Fruit fly (Drosophila melanogaster) whole organism, embryonic: ENCODE measurements around the gene Dic2.

Experiments used
- Adf1 ChIP-seq: fragments of 200-800 bp; sonication (Bioruptor generic); IDR thresholded peaks from 2 replicates; pipeline ENCODE4 v1.3.6; 2022; ENCODE audit warnings: missing biosample characterization, missing genetic modification characterization
- CG10147 ChIP-seq: fragments of 200-800 bp; sonication (Bioruptor generic); optimal IDR thresholded peaks from 2 replicates; lab custom pipeline; 2019; ENCODE audit warnings: missing biosample characterization, mild to moderate bottlenecking, missing genetic modification characterization, moderate library complexity
- CG1024 ChIP-seq: fragments of 200-800 bp; sonication (Bioruptor generic); IDR thresholded peaks from 2 replicates; pipeline ENCODE4 v1.3.6; 2022; ENCODE audit warnings: missing biosample characterization, missing genetic modification characterization
- CG10565 ChIP-seq: fragments of 200-800 bp; sonication (Bioruptor generic); optimal IDR thresholded peaks from 3 replicates; lab custom pipeline; 2016; ENCODE audit warnings: missing biosample characterization, mild to moderate bottlenecking, missing genetic modification characterization
- CG1233 ChIP-seq: fragments of 200-800 bp; sonication (Bioruptor generic); optimal IDR thresholded peaks from 4 replicates; lab custom pipeline; 2018; ENCODE audit warnings: missing biosample characterization, mild to moderate bottlenecking, missing genetic modification characterization
- CG13123 ChIP-seq: fragments of 200-800 bp; sonication (Bioruptor generic); optimal IDR thresholded peaks from 2 replicates; lab custom pipeline; 2016; ENCODE audit warnings: missing biosample characterization, missing genetic modification characterization
- CG13296 ChIP-seq: fragments of 200-800 bp; sonication (Bioruptor generic); optimal IDR thresholded peaks from 3 replicates; lab custom pipeline; 2018; ENCODE audit warnings: missing biosample characterization, mild to moderate bottlenecking, missing genetic modification characterization
- CG15514 ChIP-seq: fragments of 200-800 bp; sonication (Bioruptor generic); optimal IDR thresholded peaks from 3 replicates; lab custom pipeline; 2017; ENCODE audit warnings: missing biosample characterization, missing genetic modification characterization, mild to moderate bottlenecking, moderate library complexity, missing genetic modification reagents
- CG1647 ChIP-seq: fragments of 200-800 bp; sonication (Bioruptor generic); optimal IDR thresholded peaks from 3 replicates; lab custom pipeline; 2016; ENCODE audit warnings: missing biosample characterization, missing genetic modification characterization
- CG17385 ChIP-seq: fragments of 200-800 bp; sonication (Bioruptor generic); optimal IDR thresholded peaks from 3 replicates; lab custom pipeline; 2018; ENCODE audit warnings: missing biosample characterization, mild to moderate bottlenecking, missing genetic modification characterization
- CG2678 ChIP-seq: fragments of 200-800 bp; sonication (Bioruptor generic); optimal IDR thresholded peaks from 3 replicates; lab custom pipeline; 2019; ENCODE audit warnings: missing biosample characterization, mild to moderate bottlenecking, missing genetic modification characterization, moderate library complexity
- CG30020 ChIP-seq: fragments of 200-800 bp; optimal IDR thresholded peaks from 2 replicates; lab custom pipeline; 2019; ENCODE audit warnings: missing biosample characterization, mild to moderate bottlenecking, missing genetic modification characterization, moderate library complexity
- CG3407 ChIP-seq: fragments of 200-800 bp; sonication (Bioruptor generic); optimal IDR thresholded peaks from 2 replicates; lab custom pipeline; 2018; ENCODE audit warnings: missing biosample characterization, mild to moderate bottlenecking, missing genetic modification characterization
- CG34422 ChIP-seq: fragments of 200-800 bp; sonication (Bioruptor generic); IDR thresholded peaks from 3 replicates; pipeline ENCODE4 v1.3.6; 2022; ENCODE audit warnings: missing biosample characterization, missing genetic modification characterization
- CG4707 ChIP-seq: fragments of 200-800 bp; sonication (Bioruptor generic); optimal IDR thresholded peaks from 2 replicates; lab custom pipeline; 2018; ENCODE audit warnings: missing biosample characterization, mild to moderate bottlenecking, missing genetic modification characterization, moderate library complexity
- CG6854 ChIP-seq: fragments of 200-800 bp; sonication (Bioruptor generic); optimal IDR thresholded peaks from 3 replicates; lab custom pipeline; 2017; ENCODE audit warnings: missing biosample characterization, mild to moderate bottlenecking, missing genetic modification characterization
- CG7357 ChIP-seq: fragments of 200-800 bp; sonication (Bioruptor generic); IDR thresholded peaks from 3 replicates; pipeline ENCODE4 v1.3.6; 2022; ENCODE audit warnings: missing biosample characterization, missing genetic modification characterization
- CG7987 ChIP-seq: fragments of 200-800 bp; sonication (Bioruptor generic); optimal IDR thresholded peaks from 2 replicates; lab custom pipeline; 2018; ENCODE audit warnings: missing biosample characterization, mild to moderate bottlenecking, missing genetic modification characterization, moderate library complexity
- CTCF ChIP-seq: fragments of 200-800 bp; sonication (Bioruptor generic); optimal IDR thresholded peaks from 2 replicates; lab custom pipeline; 2017; ENCODE audit warnings: missing biosample characterization, mild to moderate bottlenecking, missing genetic modification characterization, moderate library complexity
- Camta ChIP-seq: fragments of 200-800 bp; sonication (Bioruptor generic); optimal IDR thresholded peaks from 2 replicates; lab custom pipeline; 2016; ENCODE audit warnings: missing biosample characterization, missing genetic modification characterization
- CrebB ChIP-seq: fragments of 200-800 bp; sonication (Bioruptor generic); optimal IDR thresholded peaks from 3 replicates; lab custom pipeline; 2018; ENCODE audit warnings: missing biosample characterization, mild to moderate bottlenecking, missing genetic modification characterization
- ERR ChIP-seq: fragments of 200-800 bp; sonication (Bioruptor generic); optimal IDR thresholded peaks from 2 replicates; lab custom pipeline; 2016; ENCODE audit warnings: missing biosample characterization, missing genetic modification characterization
- GATAe ChIP-seq: fragments of 200-800 bp; sonication (Bioruptor generic); conservative IDR thresholded peaks from 2 replicates; pipeline ENCODE4 v1.3.6; 2022; ENCODE audit warnings: missing biosample characterization, missing genetic modification characterization
- Gsc ChIP-seq: fragments of 200-800 bp; sonication (Bioruptor generic); IDR thresholded peaks from 2 replicates; pipeline ENCODE4 v1.3.6; 2022; ENCODE audit warnings: missing biosample characterization, missing genetic modification characterization
- Hey ChIP-seq: fragments of 200-800 bp; sonication (Bioruptor generic); optimal IDR thresholded peaks from 3 replicates; lab custom pipeline; 2018; ENCODE audit warnings: missing biosample characterization, mild to moderate bottlenecking, missing genetic modification characterization
- Hmr ChIP-seq: fragments of 200-800 bp; sonication (Bioruptor generic); optimal IDR thresholded peaks from 3 replicates; lab custom pipeline; 2017; ENCODE audit warnings: mild to moderate bottlenecking, missing biosample characterization, missing genetic modification reagents, missing genetic modification characterization
- Hr3 ChIP-seq: fragments of 200-800 bp; sonication (Bioruptor generic); optimal IDR thresholded peaks from 3 replicates; lab custom pipeline; 2016; ENCODE audit warnings: missing biosample characterization, missing genetic modification characterization
- Max ChIP-seq: fragments of 200-800 bp; sonication (Bioruptor generic); optimal IDR thresholded peaks from 2 replicates; lab custom pipeline; 2016; ENCODE audit warnings: missing biosample characterization, mild to moderate bottlenecking, missing genetic modification characterization
- Nf-YC ChIP-seq: fragments of 200-800 bp; optimal IDR thresholded peaks from 3 replicates; lab custom pipeline; 2019; ENCODE audit warnings: missing biosample characterization, mild to moderate bottlenecking, missing genetic modification characterization, moderate library complexity
- Ravus ChIP-seq: fragments of 200-800 bp; sonication (Bioruptor generic); IDR thresholded peaks from 2 replicates; pipeline ENCODE4 v1.3.6; 2022; ENCODE audit warnings: missing biosample characterization, missing genetic modification characterization
- Side ChIP-seq: fragments of 200-800 bp; sonication (Bioruptor generic); optimal IDR thresholded peaks from 2 replicates; lab custom pipeline; 2016; ENCODE audit warnings: missing biosample characterization, missing genetic modification characterization
- Stat92E ChIP-seq, 3 experiments: fragments of >200 bp in 2 of 3; fragments of 200-800 bp in 1 of 3; sonication (Bioruptor generic) in 1 of 3; optimal IDR thresholded peaks; 2 replicates each; lab custom pipeline; 2017 to 2019; ENCODE audit warnings: missing biosample characterization in 3 of 3, missing genetic modification characterization in 3 of 3, mild to moderate bottlenecking in 1 of 3, moderate library complexity in 1 of 3
- ash1 ChIP-seq: fragments of 200-800 bp; sonication (Bioruptor generic); optimal IDR thresholded peaks from 2 replicates; lab custom pipeline; 2018; ENCODE audit warnings: missing biosample characterization, mild to moderate bottlenecking, missing genetic modification characterization
- bab2 ChIP-seq: fragments of 200-800 bp; sonication (Bioruptor generic); optimal IDR thresholded peaks from 2 replicates; lab custom pipeline; 2016; ENCODE audit warnings: missing biosample characterization, missing genetic modification characterization
- emc ChIP-seq: fragments of 200-800 bp; sonication (Bioruptor generic); optimal IDR thresholded peaks from 2 replicates; lab custom pipeline; 2016; ENCODE audit warnings: missing biosample characterization, missing genetic modification characterization
- eyg ChIP-seq: fragments of 200-800 bp; sonication (Bioruptor generic); optimal IDR thresholded peaks from 3 replicates; lab custom pipeline; 2016; ENCODE audit warnings: missing biosample characterization, missing genetic modification characterization
- gcm ChIP-seq: fragments of 200-800 bp; sonication (Bioruptor generic); optimal IDR thresholded peaks from 2 replicates; lab custom pipeline; 2019; ENCODE audit warnings: missing biosample characterization, mild to moderate bottlenecking, missing genetic modification characterization, moderate library complexity
- grn ChIP-seq: fragments of 200-800 bp; sonication (Bioruptor generic); optimal IDR thresholded peaks from 3 replicates; lab custom pipeline; 2017; ENCODE audit warnings: missing biosample characterization, missing genetic modification characterization
- her ChIP-seq: fragments of 200-800 bp; sonication (Bioruptor generic); optimal IDR thresholded peaks from 2 replicates; lab custom pipeline; 2016; ENCODE audit warnings: missing biosample characterization, missing genetic modification characterization
- inv ChIP-seq: fragments of 200-800 bp; sonication (Bioruptor generic); IDR thresholded peaks from 2 replicates; pipeline ENCODE4 v1.3.6; 2022; ENCODE audit warnings: missing biosample characterization, missing genetic modification characterization; ENCODE audit not compliant: partially characterized antibody
- ken ChIP-seq: fragments of 200-800 bp; sonication (Bioruptor generic); IDR thresholded peaks from 3 replicates; pipeline ENCODE4 v1.3.6; 2022; ENCODE audit warnings: missing biosample characterization, missing genetic modification characterization
- mld ChIP-seq: fragments of 200-800 bp; sonication (Bioruptor generic); IDR thresholded peaks from 3 replicates; pipeline ENCODE4 v1.3.6; 2022; ENCODE audit warnings: missing biosample characterization, missing genetic modification characterization; ENCODE audit not compliant: partially characterized antibody
- nerfin-1 ChIP-seq: fragments of 200-800 bp; sonication (Bioruptor generic); optimal IDR thresholded peaks from 3 replicates; lab custom pipeline; 2019; ENCODE audit warnings: missing biosample characterization, mild to moderate bottlenecking, missing genetic modification characterization, moderate library complexity
- pita ChIP-seq: fragments of 200-800 bp; sonication (Bioruptor generic); optimal IDR thresholded peaks from 2 replicates; lab custom pipeline; 2017; ENCODE audit warnings: missing biosample characterization, mild to moderate bottlenecking, missing genetic modification characterization
- psq ChIP-seq: fragments of 200-800 bp; sonication (Bioruptor generic); optimal IDR thresholded peaks from 2 replicates; lab custom pipeline; 2017; ENCODE audit warnings: missing biosample characterization, missing genetic modification characterization
- scrt ChIP-seq: fragments of 200-800 bp; sonication (Bioruptor generic); optimal IDR thresholded peaks from 2 replicates; lab custom pipeline; 2018; ENCODE audit warnings: missing biosample characterization, mild to moderate bottlenecking, missing genetic modification characterization, moderate library complexity
- tin ChIP-seq: fragments of 200-800 bp; sonication (Bioruptor generic); optimal IDR thresholded peaks from 3 replicates; lab custom pipeline; 2016; ENCODE audit warnings: missing biosample characterization, missing genetic modification characterization
- unc-4 ChIP-seq: fragments of 200-800 bp; sonication (Bioruptor generic); IDR thresholded peaks from 2 replicates; pipeline ENCODE4 v1.3.6; 2022; ENCODE audit warnings: missing biosample characterization, missing genetic modification characterization; ENCODE audit not compliant: partially characterized antibody
- zen ChIP-seq: fragments of 200-800 bp; sonication (Bioruptor generic); optimal IDR thresholded peaks from 3 replicates; lab custom pipeline; 2018; ENCODE audit warnings: missing biosample characterization, mild to moderate bottlenecking, missing genetic modification characterization, moderate library complexity

Dic2 gene

dm6 chr3R:20549855-20550603 is 48.8 kb upstream of the Dic2 start (continued):
- TF ChIP-seq CG1233 (peak; percentile 80), mld (GFP tag; lab: Robert Waterston, UW) (no peak), CG10565 (peak; percentile 25), Nf-YC (tag; lab: Kevin White, UChicago) (peak; percentile 65), CTCF (GFP tag; lab: Kevin White, UChicago) (no peak), inv (GFP tag; lab: Robert Waterston, UW) (no peak), CG1647 (GFP tag; lab: Kevin White, UChicago) (peak; percentile 1), Gsc (no peak), ERR (GFP tag; lab: Kevin White, UChicago) (no peak), Ravus (GFP tag; lab: Robert Waterston, UW) (peak; percentile 40; the same call in 1 of the 2 replicates), Adf1 (GFP tag; lab: Robert Waterston, UW) (peak; percentile 75), CG13123 (GFP tag; lab: Kevin White, UChicago) (peak; percentile 43), CG7987 (peak; percentile 47), emc (GFP tag; lab: Kevin White, UChicago) (no peak), Hey (tag; lab: Kevin White, UChicago) (peak; percentile 96), CG1024 (GFP tag; lab: Robert Waterston, UW) (0 out of 2 replicates have a peak, but pooled peaks have one; percentile 46), Stat92E (GFP tag; optimal IDR thresholded peaks at IDR 0.05; lab: Kevin White, UChicago) (peak in 1 of 3 experiments; percentile 100), ken (GFP tag; lab: Robert Waterston, UW) (peak; percentile 76), Camta (GFP tag; lab: Kevin White, UChicago) (no peak), zen (peak; percentile 64), Hmr (GFP tag; lab: Kevin White, UChicago) (peak; percentile 81), Side (no peak), CG34422 (GFP tag; lab: Robert Waterston, UW) (peak; percentile 69), CrebB (peak; percentile 48), her (GFP tag; lab: Kevin White, UChicago) (no peak), eyg (peak; percentile 4), gcm (GFP tag; lab: Kevin White, UChicago) (peak; percentile 85), CG7357 (GFP tag; lab: Robert Waterston, UW) (peak; percentile 80), tin (GFP tag; lab: Kevin White, UChicago) (peak; percentile 85), CG2678 (tag; lab: Kevin White, UChicago) (peak; percentile 93), CG13296 (peak; percentile 73), Max (GFP tag; lab: Kevin White, UChicago) (peak; percentile 68), scrt (peak; percentile 81), GATAe (GFP tag; lab: Robert Waterston, UW) (peak; percentile 75), psq (GFP tag; lab: Kevin White, UChicago) (peak; percentile 69), unc-4 (GFP tag; lab: Robert Waterston, UW) (no peak), CG30020 (tag; lab: Kevin White, UChicago) (peak; percentile 44), CG10147 (GFP tag; lab: Kevin White, UChicago) (peak; percentile 84), bab2 (GFP tag; lab: Kevin White, UChicago) (peak; percentile 5), pita (no peak), CG17385 (GFP tag; lab: Kevin White, UChicago) (peak; percentile 69), nerfin-1 (tag; lab: Kevin White, UChicago) (peak; percentile 64), Hr3 (GFP tag; lab: Kevin White, UChicago) (peak; percentile 83), grn (peak; percentile 60), ash1 (GFP tag; lab: Kevin White, UChicago) (no peak), CG6854 (peak; percentile 76), CG15514 (GFP tag; lab: Kevin White, UChicago) (peak; percentile 67), CG3407 (GFP tag; lab: Kevin White, UChicago) (peak; percentile 75), CG4707 (peak; percentile 17)
